Fruit fly (Drosophila melanogaster) Kc167 (cell line): Measurements from ENCODE around the gene Rph.

ENCODE experiments used
- Sin3A ChIP-seq: fragments of >200 bp; optimal IDR thresholded peaks from 2 replicates; lab custom pipeline; 2018; ENCODE audit warnings: missing external identifiers
- h ChIP-seq: fragments of >200 bp; optimal IDR thresholded peaks from 3 replicates; lab custom pipeline; 2018; ENCODE audit warnings: missing external identifiers
- psq ChIP-seq: fragments of >200 bp; optimal IDR thresholded peaks from 2 replicates; lab custom pipeline; 2017; ENCODE audit warnings: missing external identifiers

- TF ChIP-seq h: no peak
- no peak for TF ChIP-seq psq
- TF ChIP-seq Sin3A: no peak
These were observed 5.1 kb upstream of the Rph start for dm6 chrX:10762569-10762958.
